Worm (Caenorhabditis elegans) whole organism, mixed stage, embryonic: ENCODE measurements around the gene hil-2.

ENCODE experiments used
- M03D4.4 ChIP-seq: sonication (generic microtip); optimal IDR thresholded peaks from 2 replicates; lab custom pipeline; 2017; ENCODE audit warnings: mild to moderate bottlenecking, missing genetic modification characterization, missing compliant biosample characterization
- blmp-1 ChIP-seq: fragments of 150-350 bp; optimal IDR thresholded peaks from 2 replicates; lab custom pipeline; 2014; ENCODE audit warnings: missing biosample characterization, missing genetic modification characterization
- drap-1 ChIP-seq: fragments of 200-800 bp; sonication (Bioruptor generic); optimal IDR thresholded peaks from 3 replicates; lab custom pipeline; 2018; ENCODE audit warnings: mild to moderate bottlenecking, missing genetic modification characterization, missing compliant biosample characterization
- elt-1 ChIP-seq: sonication (generic microtip); optimal IDR thresholded peaks from 2 replicates; lab custom pipeline; 2017; ENCODE audit warnings: missing genetic modification characterization, mild to moderate bottlenecking, missing compliant biosample characterization, antibody characterized with exemption, moderate library complexity, borderline replicate concordance; ENCODE audit not compliant: insufficient read depth
- flh-1 ChIP-seq: fragments of 200-800 bp; sonication (Bioruptor generic); optimal IDR thresholded peaks from 2 replicates; lab custom pipeline; 2018; ENCODE audit warnings: mild to moderate bottlenecking, missing genetic modification characterization, moderate library complexity, missing compliant biosample characterization
- mep-1 ChIP-seq: fragments of 150-350 bp; optimal IDR thresholded peaks from 2 replicates; lab custom pipeline; 2017; ENCODE audit warnings: missing biosample characterization, missing genetic modification reagents, missing genetic modification characterization, inconsistent platforms
- nhr-237 ChIP-seq: fragments of 150-350 bp; optimal IDR thresholded peaks from 2 replicates; lab custom pipeline; 2014; ENCODE audit warnings: missing biosample characterization, missing genetic modification characterization
- pha-4 ChIP-seq: fragments of 150-350 bp; optimal IDR thresholded peaks from 2 replicates; lab custom pipeline; 2018; ENCODE audit warnings: missing biosample characterization, missing genetic modification reagents, missing genetic modification characterization

DNA sequence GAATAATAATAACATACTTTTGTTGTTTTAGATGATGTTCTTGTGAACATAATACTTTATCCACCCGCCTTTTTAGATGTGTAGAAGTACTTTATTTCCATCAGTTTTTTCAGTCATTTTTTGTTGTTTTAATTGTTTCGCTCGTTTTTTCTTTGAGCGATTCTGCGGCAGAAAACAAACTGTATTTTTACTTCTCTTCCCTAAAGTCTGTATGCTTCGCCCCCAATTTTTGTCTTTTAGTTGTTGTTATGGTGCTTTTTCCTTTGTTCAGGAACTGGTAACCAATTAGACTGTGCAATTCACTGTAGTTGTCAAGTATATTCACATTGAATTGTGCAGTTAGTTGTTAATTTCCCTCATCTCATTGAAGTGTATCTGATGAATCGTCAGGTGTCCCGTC lies 31.7 kb downstream of the hil-2 start:
- TF ChIP-seq blmp-1 (tag; lab: Kevin White, UChicago) (no peak), nhr-237 (tag; lab: Kevin White, UChicago) (no peak), elt-1 (no peak), mep-1 (tag; lab: Kevin White, UChicago) (no peak), flh-1 (GFP tag; lab: Kevin White, UChicago) (no peak), pha-4 (tag; lab: Kevin White, UChicago) (no peak), drap-1 (GFP tag; lab: Kevin White, UChicago) (no peak), M03D4.4 (tag; lab: Kevin White, UChicago) (no peak)
